Comparison of ENCODE assay signal across 1 fruit fly cellular context in genomic region chr3L:15924811-15925437, dm6.
TF ChIP-seq lines count a peak whose summit lies in the region.

Gene sff (minus strand): TSS chr3L:15924861.

TF ChIP-seq in whole organism, embryonic, 481 proteins besides CTCF, POLR2A, EP300 and RAD21 (continued from another document and continues in another):
- no peak for TF ChIP-seq gro (GFP tag; optimal IDR thresholded peaks at IDR 0.05; lab: Kevin White, UChicago)
- peak; percentile 90 for TF ChIP-seq CG13424 (tag; optimal IDR thresholded peaks at IDR 0.05; lab: Kevin White, UChicago)
- no peak for TF ChIP-seq lov (optimal IDR thresholded peaks at IDR 0.05; lab: Kevin White, UChicago)
- TF ChIP-seq lov (GFP tag; IDR thresholded peaks at IDR 0.05; lab: Robert Waterston, UW) = peak; percentile 51; the same call in 1 of the 3 replicates
- 0 out of 2 replicates have a peak, but pooled peaks have one; percentile 7 for TF ChIP-seq inv (GFP tag; IDR thresholded peaks at IDR 0.05; lab: Robert Waterston, UW; ENCODE audit: partially characterized antibody)
- TF ChIP-seq chn (GFP tag; optimal IDR thresholded peaks at IDR 0.05; lab: Kevin White, UChicago) = peak; percentile 88
- no peak for TF ChIP-seq nom (GFP tag; optimal IDR thresholded peaks at IDR 0.05; lab: Kevin White, UChicago)
- TF ChIP-seq Mad (GFP tag; optimal IDR thresholded peaks at IDR 0.05; lab: Kevin White, UChicago) = peak; percentile 58
- no peak for TF ChIP-seq Kr (GFP tag; optimal IDR thresholded peaks at IDR 0.05; lab: Kevin White, UChicago)
- peak; percentile 68 for TF ChIP-seq Lhr (GFP tag; optimal IDR thresholded peaks at IDR 0.05; lab: Kevin White, UChicago)
- TF ChIP-seq CG2678 (tag; optimal IDR thresholded peaks at IDR 0.05; lab: Kevin White, UChicago) = peak; percentile 90
- peak; percentile 74 for TF ChIP-seq CG6765 (GFP tag; optimal IDR thresholded peaks at IDR 0.05; lab: Kevin White, UChicago)
- peak; percentile 72 for TF ChIP-seq CG31388 (GFP tag; optimal IDR thresholded peaks at IDR 0.05; lab: Kevin White, UChicago)
- peak; percentile 84 for TF ChIP-seq onecut (GFP tag; IDR thresholded peaks at IDR 0.05; lab: Robert Waterston, UW)
- peak; percentile 73 for TF ChIP-seq CG1603 (tag; optimal IDR thresholded peaks at IDR 0.05; lab: Kevin White, UChicago)
- peak; percentile 77 for TF ChIP-seq CG7987 (GFP tag; optimal IDR thresholded peaks at IDR 0.05; lab: Kevin White, UChicago)
- peak; percentile 75 for TF ChIP-seq ssp (GFP tag; IDR thresholded peaks at IDR 0.05; lab: Robert Waterston, UW)
- peak; percentile 93 for TF ChIP-seq CoRest (tag; optimal IDR thresholded peaks at IDR 0.05; lab: Kevin White, UChicago)
- TF ChIP-seq CG6689 (GFP tag; IDR thresholded peaks at IDR 0.05; lab: Robert Waterston, UW) = peak; percentile 98
- TF ChIP-seq Hr51 (GFP tag; optimal IDR thresholded peaks at IDR 0.05; lab: Kevin White, UChicago) = peak; percentile 74 to 88
- peak; percentile 28 for TF ChIP-seq CG3995 (GFP tag; optimal IDR thresholded peaks at IDR 0.05; lab: Kevin White, UChicago)
- TF ChIP-seq Bteb2 (GFP tag; optimal IDR thresholded peaks at IDR 0.05; lab: Kevin White, UChicago) = peak; percentile 55
- peak; percentile 46 for TF ChIP-seq run (tag; optimal IDR thresholded peaks at IDR 0.05; lab: Kevin White, UChicago)
- TF ChIP-seq Eip74EF (GFP tag; optimal IDR thresholded peaks at IDR 0.05; lab: Kevin White, UChicago) = peak in 1 of 2 experiments; percentile 59
- TF ChIP-seq CG42726 (GFP tag; IDR thresholded peaks at IDR 0.05; lab: Robert Waterston, UW; ENCODE audit: partially characterized antibody) = no peak
- peak; percentile 75 to 89 for TF ChIP-seq dpn (GFP tag; optimal IDR thresholded peaks at IDR 0.05; lab: Kevin White, UChicago)
- TF ChIP-seq CG2199 (GFP tag; IDR thresholded peaks at IDR 0.05; lab: Robert Waterston, UW) = peak; percentile 72; the same call in 2 of the 3 replicates
- TF ChIP-seq Deaf1 (tag; optimal IDR thresholded peaks at IDR 0.05; lab: Kevin White, UChicago) = peak; percentile 70
- TF ChIP-seq HmgD (GFP tag; optimal IDR thresholded peaks at IDR 0.05; lab: Kevin White, UChicago) = no peak
- TF ChIP-seq E2f1 (GFP tag; IDR thresholded peaks at IDR 0.05; lab: Robert Waterston, UW) = peak; percentile 88
- TF ChIP-seq CG32532 (GFP tag; IDR thresholded peaks at IDR 0.05; lab: Robert Waterston, UW) = peak; percentile 86
- TF ChIP-seq Gsc (GFP tag; IDR thresholded peaks at IDR 0.05; lab: Robert Waterston, UW) = peak; percentile 79
- peak; percentile 85 for TF ChIP-seq stc (GFP tag; IDR thresholded peaks at IDR 0.05; lab: Robert Waterston, UW)
- TF ChIP-seq Max (GFP tag; optimal IDR thresholded peaks at IDR 0.05; lab: Kevin White, UChicago) = peak; percentile 75
- no peak for TF ChIP-seq p53 (GFP tag; optimal IDR thresholded peaks at IDR 0.05; lab: Kevin White, UChicago)
- peak; percentile 74 for TF ChIP-seq NFAT (GFP tag; IDR thresholded peaks at IDR 0.05; lab: Robert Waterston, UW)
- TF ChIP-seq CG14710 (tag; optimal IDR thresholded peaks at IDR 0.05; lab: Kevin White, UChicago) = peak; percentile 91
- TF ChIP-seq dysf (GFP tag; IDR thresholded peaks at IDR 0.05; lab: Robert Waterston, UW) = peak; percentile 92
- TF ChIP-seq zfh1 (GFP tag; IDR thresholded peaks at IDR 0.05; lab: Robert Waterston, UW) = peak; percentile 91
- peak; percentile 60 for TF ChIP-seq CG8089 (GFP tag; optimal IDR thresholded peaks at IDR 0.05; lab: Kevin White, UChicago)
- TF ChIP-seq tgo (GFP tag; IDR thresholded peaks at IDR 0.05; lab: Robert Waterston, UW) = peak; percentile 86
- TF ChIP-seq zf30C (GFP tag; optimal IDR thresholded peaks at IDR 0.05; lab: Kevin White, UChicago) = peak; percentile 31
- peak; percentile 85 for TF ChIP-seq CG9932 (GFP tag; IDR thresholded peaks at IDR 0.05; lab: Robert Waterston, UW)
- TF ChIP-seq corto (GFP tag; optimal IDR thresholded peaks at IDR 0.05; lab: Kevin White, UChicago) = no peak
- TF ChIP-seq CG10462 (GFP tag; optimal IDR thresholded peaks at IDR 0.05; lab: Kevin White, UChicago) = peak; percentile 77
- TF ChIP-seq Chrac-16 (GFP tag; optimal IDR thresholded peaks at IDR 0.05; lab: Kevin White, UChicago) = peak; percentile 92
- TF ChIP-seq Xrp1 (GFP tag; IDR thresholded peaks at IDR 0.05; lab: Robert Waterston, UW) = peak; percentile 96
- TF ChIP-seq phol (tag; optimal IDR thresholded peaks at IDR 0.05; lab: Kevin White, UChicago) = peak; percentile 93
- TF ChIP-seq CG4424 (GFP tag; optimal IDR thresholded peaks at IDR 0.05; lab: Kevin White, UChicago) = peak; percentile 89
- peak; percentile 31; the same call in 1 of the 2 replicates for TF ChIP-seq crol (GFP tag; IDR thresholded peaks at IDR 0.05; lab: Robert Waterston, UW)
- TF ChIP-seq Ssrp (tag; optimal IDR thresholded peaks at IDR 0.05; lab: Kevin White, UChicago) = peak; percentile 92
- TF ChIP-seq fu2 (GFP tag; optimal IDR thresholded peaks at IDR 0.05; lab: Kevin White, UChicago) = peak; percentile 43
- TF ChIP-seq CG4707 (GFP tag; optimal IDR thresholded peaks at IDR 0.05; lab: Kevin White, UChicago) = peak; percentile 97
- peak; percentile 79 for TF ChIP-seq klu (GFP tag; IDR thresholded peaks at IDR 0.05; lab: Robert Waterston, UW)
- no peak for TF ChIP-seq NK7.1 (GFP tag; optimal IDR thresholded peaks at IDR 0.05; lab: Kevin White, UChicago)
- TF ChIP-seq CG18619 (GFP tag; optimal IDR thresholded peaks at IDR 0.05; lab: Kevin White, UChicago) = peak; percentile 83
- peak; percentile 92 for TF ChIP-seq CG13775 (GFP tag; optimal IDR thresholded peaks at IDR 0.05; lab: Kevin White, UChicago)
- TF ChIP-seq bab2 (GFP tag; optimal IDR thresholded peaks at IDR 0.05; lab: Kevin White, UChicago) = peak; percentile 66
- TF ChIP-seq Dip3 (GFP tag; optimal IDR thresholded peaks at IDR 0.05; lab: Kevin White, UChicago) = peak; percentile 56
- TF ChIP-seq sim (GFP tag; IDR thresholded peaks at IDR 0.05; lab: Robert Waterston, UW) = peak; percentile 83
- peak; percentile 83 for TF ChIP-seq CG3407 (GFP tag; optimal IDR thresholded peaks at IDR 0.05; lab: Kevin White, UChicago)
- TF ChIP-seq Rfx (GFP tag; IDR thresholded peaks at IDR 0.05; lab: Robert Waterston, UW) = peak; percentile 88
- TF ChIP-seq mam (GFP tag; optimal IDR thresholded peaks at IDR 0.05; lab: Kevin White, UChicago) = peak; percentile 72
- TF ChIP-seq Hmx (GFP tag; optimal IDR thresholded peaks at IDR 0.05; lab: Kevin White, UChicago) = no peak
- peak; percentile 43 to 70 for TF ChIP-seq Pdp1 (GFP tag; optimal IDR thresholded peaks at IDR 0.05; lab: Kevin White, UChicago)
- TF ChIP-seq CG3065 (GFP tag; optimal IDR thresholded peaks at IDR 0.05; lab: Kevin White, UChicago) = peak; percentile 60
- peak; percentile 79 for TF ChIP-seq CG11696 (GFP tag; IDR thresholded peaks at IDR 0.05; lab: Robert Waterston, UW)
- TF ChIP-seq CG12219 (GFP tag; optimal IDR thresholded peaks at IDR 0.05; lab: Kevin White, UChicago) = peak; percentile 84
- TF ChIP-seq shn (GFP tag; optimal IDR thresholded peaks at IDR 0.05; lab: Kevin White, UChicago) = peak; percentile 63
- peak; percentile 52 for TF ChIP-seq sd (tag; optimal IDR thresholded peaks at IDR 0.05; lab: Kevin White, UChicago)
- TF ChIP-seq CHES-1-like (GFP tag; optimal IDR thresholded peaks at IDR 0.05; lab: Kevin White, UChicago) = peak; percentile 46
- no peak; the same call in 1 of the 2 replicates for TF ChIP-seq amos (GFP tag; IDR thresholded peaks at IDR 0.05; lab: Robert Waterston, UW; ENCODE audit: partially characterized antibody)
- peak; percentile 49 for TF ChIP-seq YL-1 (GFP tag; optimal IDR thresholded peaks at IDR 0.05; lab: Kevin White, UChicago)
- TF ChIP-seq CG30431 (GFP tag; optimal IDR thresholded peaks at IDR 0.05; lab: Kevin White, UChicago) = peak; percentile 89
- TF ChIP-seq abd-A (tag; optimal IDR thresholded peaks at IDR 0.05; lab: Kevin White, UChicago) = no peak
- TF ChIP-seq CG17612 (GFP tag; IDR thresholded peaks at IDR 0.05; lab: Robert Waterston, UW) = peak; percentile 49; the same call in 1 of the 2 replicates
- TF ChIP-seq CG2116 (GFP tag; optimal IDR thresholded peaks at IDR 0.05; lab: Kevin White, UChicago) = peak; percentile 75
- peak; percentile 38; the same call in 1 of the 2 replicates for TF ChIP-seq CG10321 (GFP tag; IDR thresholded peaks at IDR 0.05; lab: Robert Waterston, UW)
- TF ChIP-seq CG31224 (GFP tag; IDR thresholded peaks at IDR 0.05; lab: Robert Waterston, UW) = peak; percentile 73
- TF ChIP-seq CG32772 (GFP tag; IDR thresholded peaks at IDR 0.05; lab: Robert Waterston, UW) = peak; percentile 90
- no peak for TF ChIP-seq CG14965 (GFP tag; optimal IDR thresholded peaks at IDR 0.05; lab: Kevin White, UChicago; ENCODE audit: borderline replicate concordance)
- no peak for TF ChIP-seq Neu2 (GFP tag; optimal IDR thresholded peaks at IDR 0.05; lab: Kevin White, UChicago; ENCODE audit: borderline replicate concordance)
- peak; percentile 90 for TF ChIP-seq CG16815 (GFP tag; optimal IDR thresholded peaks at IDR 0.05; lab: Kevin White, UChicago)
- peak; percentile 91 for TF ChIP-seq row (GFP tag; IDR thresholded peaks at IDR 0.05; lab: Robert Waterston, UW)
- peak; percentile 33; the same call in 1 of the 3 replicates for TF ChIP-seq CG14860 (GFP tag; IDR thresholded peaks at IDR 0.05; lab: Robert Waterston, UW; ENCODE audit: partially characterized antibody)
- TF ChIP-seq Doc3 (GFP tag; IDR thresholded peaks at IDR 0.05; lab: Robert Waterston, UW; ENCODE audit: partially characterized antibody) = peak; percentile 42; the same call in 1 of the 3 replicates
- peak; percentile 79 for TF ChIP-seq sens-2 (GFP tag; IDR thresholded peaks at IDR 0.05; lab: Robert Waterston, UW)
- peak; percentile 87 for TF ChIP-seq Sox100B (GFP tag; optimal IDR thresholded peaks at IDR 0.05; lab: Kevin White, UChicago)
- TF ChIP-seq Ets97D (GFP tag; optimal IDR thresholded peaks at IDR 0.05; lab: Kevin White, UChicago) = peak; percentile 95
- TF ChIP-seq ems (GFP tag; optimal IDR thresholded peaks at IDR 0.05; lab: Kevin White, UChicago) = peak; percentile 59
- 0 out of 3 replicates have a peak, but pooled peaks have one; percentile 20 for TF ChIP-seq vnd (GFP tag; IDR thresholded peaks at IDR 0.05; lab: Robert Waterston, UW; ENCODE audit: partially characterized antibody)
- TF ChIP-seq CG9797 (GFP tag; optimal IDR thresholded peaks at IDR 0.05; lab: Kevin White, UChicago) = peak; percentile 29
- peak; percentile 85 for TF ChIP-seq CG13296 (GFP tag; optimal IDR thresholded peaks at IDR 0.05; lab: Kevin White, UChicago)
- TF ChIP-seq CG8765 (GFP tag; IDR thresholded peaks at IDR 0.05; lab: Robert Waterston, UW) = peak; percentile 84
- peak; percentile 85 for TF ChIP-seq D19A (tag; optimal IDR thresholded peaks at IDR 0.05; lab: Kevin White, UChicago)
- no peak for TF ChIP-seq br (optimal IDR thresholded peaks at IDR 0.05; lab: Kevin White, UChicago)
- no peak for TF ChIP-seq Lpt (GFP tag; optimal IDR thresholded peaks at IDR 0.05; lab: Kevin White, UChicago)
- peak; percentile 88 for TF ChIP-seq Gug (GFP tag; IDR thresholded peaks at IDR 0.05; lab: Robert Waterston, UW)
- peak; percentile 38 for TF ChIP-seq Side (GFP tag; optimal IDR thresholded peaks at IDR 0.05; lab: Kevin White, UChicago)
- peak; percentile 46 for TF ChIP-seq kay (GFP tag; optimal IDR thresholded peaks at IDR 0.05; lab: Kevin White, UChicago)
- no peak for TF ChIP-seq lbe (GFP tag; optimal IDR thresholded peaks at IDR 0.05; lab: Kevin White, UChicago)
- TF ChIP-seq cas (GFP tag; IDR thresholded peaks at IDR 0.05; lab: Robert Waterston, UW) = peak; percentile 54; the same call in 1 of the 2 replicates
- peak; percentile 88 for TF ChIP-seq grau (tag; optimal IDR thresholded peaks at IDR 0.05; lab: Kevin White, UChicago)
- TF ChIP-seq disco-r (GFP tag; optimal IDR thresholded peaks at IDR 0.05; lab: Kevin White, UChicago) = peak; percentile 40
- TF ChIP-seq sisA (GFP tag; IDR thresholded peaks at IDR 0.05; lab: Robert Waterston, UW) = peak; percentile 89
- peak; percentile 33 for TF ChIP-seq CG7271 (tag; optimal IDR thresholded peaks at IDR 0.05; lab: Kevin White, UChicago)
- TF ChIP-seq BtbVII (GFP tag; optimal IDR thresholded peaks at IDR 0.05; lab: Kevin White, UChicago) = peak; percentile 80
- peak; percentile 32 for TF ChIP-seq pita (GFP tag; optimal IDR thresholded peaks at IDR 0.05; lab: Kevin White, UChicago)
- peak; percentile 70 for TF ChIP-seq CG13894 (tag; optimal IDR thresholded peaks at IDR 0.05; lab: Kevin White, UChicago)
- peak; percentile 89 for TF ChIP-seq H15 (GFP tag; IDR thresholded peaks at IDR 0.05; lab: Robert Waterston, UW)
- 0 out of 2 replicates have a peak, but pooled peaks have one; percentile 48 for TF ChIP-seq rib (GFP tag; IDR thresholded peaks at IDR 0.05; lab: Robert Waterston, UW)
- peak; percentile 81 for TF ChIP-seq ATbp (GFP tag; optimal IDR thresholded peaks at IDR 0.05; lab: Kevin White, UChicago)
- peak; percentile 15 for TF ChIP-seq ftz-f1 (GFP tag; optimal IDR thresholded peaks at IDR 0.05; lab: Kevin White, UChicago)
- TF ChIP-seq btn (GFP tag; optimal IDR thresholded peaks at IDR 0.05; lab: Kevin White, UChicago) = peak; percentile 36
- TF ChIP-seq tx (GFP tag; optimal IDR thresholded peaks at IDR 0.05; lab: Kevin White, UChicago) = peak; percentile 45
- peak; percentile 19 for TF ChIP-seq tup (GFP tag; optimal IDR thresholded peaks at IDR 0.05; lab: Kevin White, UChicago)
- peak; percentile 78 for TF ChIP-seq CG14667 (GFP tag; IDR thresholded peaks at IDR 0.05; lab: Robert Waterston, UW)
- TF ChIP-seq Stat92E (GFP tag; optimal IDR thresholded peaks at IDR 0.05; lab: Kevin White, UChicago) = peak in 1 of 3 experiments; percentile 58
- peak; percentile 96 for TF ChIP-seq nmo (GFP tag; optimal IDR thresholded peaks at IDR 0.05; lab: Kevin White, UChicago)
- TF ChIP-seq gfzf (GFP tag; optimal IDR thresholded peaks at IDR 0.05; lab: Kevin White, UChicago) = no peak
- peak; percentile 80 for TF ChIP-seq jing (GFP tag; optimal IDR thresholded peaks at IDR 0.05; lab: Kevin White, UChicago)
- TF ChIP-seq Jarid2 (GFP tag; optimal IDR thresholded peaks at IDR 0.05; lab: Kevin White, UChicago) = peak; percentile 58
- TF ChIP-seq mirr (GFP tag; optimal IDR thresholded peaks at IDR 0.05; lab: Kevin White, UChicago) = peak; percentile 61
- TF ChIP-seq CG15269 (tag; optimal IDR thresholded peaks at IDR 0.05; lab: Kevin White, UChicago) = peak; percentile 88
- TF ChIP-seq Nf-YC (tag; optimal IDR thresholded peaks at IDR 0.05; lab: Kevin White, UChicago) = peak; percentile 80
- peak; percentile 91 for TF ChIP-seq Xbp1 (GFP tag; optimal IDR thresholded peaks at IDR 0.05; lab: Kevin White, UChicago)
- TF ChIP-seq dati (GFP tag; IDR thresholded peaks at IDR 0.05; lab: Robert Waterston, UW) = peak; percentile 51; the same call in 1 of the 2 replicates
- TF ChIP-seq z (GFP tag; IDR thresholded peaks at IDR 0.05; lab: Robert Waterston, UW) = no peak; the same call in 2 of the 3 replicates
